Fruit fly (Drosophila melanogaster) whole organism, wandering third instar larva: ENCODE data around the gene Sfp24Bc.

Experiments used
- Rel ChIP-seq, 2 experiments: fragments of 200-800 bp; sonication (Bioruptor generic) in 1 of 2; optimal IDR thresholded peaks; 2 replicates in 1 of 2; 3 replicates in 1 of 2; lab custom pipeline; 2016 to 2019; ENCODE audit warnings: mild to moderate bottlenecking in 2 of 2, missing biosample characterization in 2 of 2, missing genetic modification characterization in 2 of 2, moderate library complexity in 1 of 2
- psq ChIP-seq: fragments of 200-800 bp; sonication (Bioruptor generic); optimal IDR thresholded peaks from 3 replicates; lab custom pipeline; 2017; ENCODE audit warnings: missing biosample characterization, mild to moderate bottlenecking, missing genetic modification characterization, moderate library complexity

- TF ChIP-seq psq (GFP tag; lab: Kevin White, UChicago) (peak; percentile 92), Rel (GFP tag; optimal IDR thresholded peaks at IDR 0.05; lab: Kevin White, UChicago) (peak; percentile 88), Rel (tag; optimal IDR thresholded peaks at IDR 0.05; lab: Kevin White, UChicago) (peak; percentile 75)
These were observed 38.1 kb downstream of the Sfp24Bc start for dm6 chr2L:3632047-3632880.
